Fruit fly (Drosophila melanogaster): ENCODE data around the gene CG32269.

dm6 chr3L:3246378-3247129, 37.8 kb upstream of the CG32269 start:
- TF ChIP-seq Dfd (GFP tag; optimal IDR thresholded peaks at IDR 0.05) (no peak), CG9705 (GFP tag; optimal IDR thresholded peaks at IDR 0.05) (peak; percentile 69), br (GFP tag; optimal IDR thresholded peaks at IDR 0.05) (peak; percentile 90), lola (GFP tag; optimal IDR thresholded peaks at IDR 0.05) (no peak), Rel (GFP tag; optimal IDR thresholded peaks at IDR 0.05) (peak; percentile 100), Rel (tag; optimal IDR thresholded peaks at IDR 0.05) (peak; percentile 91), OdsH (GFP tag; optimal IDR thresholded peaks at IDR 0.05) (peak; percentile 85), Myc (optimal IDR thresholded peaks at IDR 0.05) (no peak), dsf (GFP tag; optimal IDR thresholded peaks at IDR 0.05; ENCODE audit: borderline replicate concordance) (no peak), ey (GFP tag; optimal IDR thresholded peaks at IDR 0.05) (peak; percentile 96), pan (optimal IDR thresholded peaks at IDR 0.05) (no peak), sage (GFP tag; optimal IDR thresholded peaks at IDR 0.05) (peak; percentile 97)
